Fruit fly (Drosophila melanogaster) whole organism, prepupa: ENCODE measurements around the gene CG13375.

Experiments used
- CG15336 ChIP-seq: fragments of 200-800 bp; sonication (Bioruptor generic); IDR thresholded peaks from 2 replicates; pipeline ENCODE4 v1.3.6; 2022; ENCODE audit warnings: missing biosample characterization, missing genetic modification characterization
- CG9139 ChIP-seq: fragments of 200-800 bp; sonication (Bioruptor generic); optimal IDR thresholded peaks from 3 replicates; lab custom pipeline; 2017; ENCODE audit warnings: missing biosample characterization, mild to moderate bottlenecking, missing genetic modification characterization

dm6 chrX:266978-267439 lies 27.8 kb downstream of the CG13375 start, which contains the start of gene CG13376:
- TF ChIP-seq CG15336 (GFP tag; lab: Robert Waterston, UW) (peak; percentile 66), CG9139 (GFP tag; lab: Kevin White, UChicago) (no peak)
